Fruit fly (Drosophila melanogaster) S2 (cell line): Measurements from ENCODE around the gene CG9933.

Source experiments
- CG8478 ChIP-seq: fragments of >200 bp; optimal IDR thresholded peaks from 2 replicates; lab custom pipeline; 2018
- CTCF ChIP-seq, 2 experiments: fragments of >200 bp; optimal IDR thresholded peaks; 2 replicates each; lab custom pipeline; 2018

DNA sequence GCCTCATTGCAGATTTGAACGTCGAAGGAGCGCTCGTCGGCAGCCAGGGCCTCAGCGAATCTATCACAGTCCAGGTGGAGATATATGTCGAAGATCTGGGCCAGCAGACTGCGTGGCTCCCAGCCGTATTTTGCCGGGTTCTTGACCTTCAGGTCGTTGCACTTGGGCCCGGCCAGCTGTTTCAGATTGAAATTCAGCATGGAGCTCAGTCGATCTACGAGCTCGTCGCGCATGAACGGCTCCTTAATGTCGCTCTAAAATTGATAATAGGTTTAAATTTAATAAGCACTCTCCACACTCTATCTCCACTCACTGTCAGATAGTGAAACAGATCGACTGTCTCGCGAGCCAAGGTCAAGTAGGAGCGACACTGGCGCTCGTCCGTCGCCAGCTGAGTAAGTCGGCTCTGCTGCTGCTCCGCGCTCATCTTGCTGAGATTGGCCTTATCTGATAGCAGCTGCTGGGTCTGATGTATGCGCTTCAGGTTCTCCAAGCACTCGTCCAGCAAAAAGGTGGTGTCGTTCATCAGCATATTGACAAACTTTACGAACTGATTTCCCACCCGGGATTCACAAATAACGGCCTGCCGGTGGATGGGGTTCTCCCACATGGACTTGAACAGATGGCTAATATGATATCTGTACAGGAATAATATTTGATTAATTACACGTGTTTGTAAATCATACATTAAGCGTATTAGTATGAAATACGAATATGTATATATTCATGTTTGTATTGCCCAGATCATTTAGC lies 6.9 kb downstream of the CG9933 start:
- TF ChIP-seq CG8478 (lab: Kevin White, UChicago) (no peak), CTCF (optimal IDR thresholded peaks at IDR 0.05; lab: Kevin White, UChicago) (no peak)
